Fruit fly (Drosophila melanogaster): Measurements from ENCODE around the gene DCX-EMAP.

DNA sequence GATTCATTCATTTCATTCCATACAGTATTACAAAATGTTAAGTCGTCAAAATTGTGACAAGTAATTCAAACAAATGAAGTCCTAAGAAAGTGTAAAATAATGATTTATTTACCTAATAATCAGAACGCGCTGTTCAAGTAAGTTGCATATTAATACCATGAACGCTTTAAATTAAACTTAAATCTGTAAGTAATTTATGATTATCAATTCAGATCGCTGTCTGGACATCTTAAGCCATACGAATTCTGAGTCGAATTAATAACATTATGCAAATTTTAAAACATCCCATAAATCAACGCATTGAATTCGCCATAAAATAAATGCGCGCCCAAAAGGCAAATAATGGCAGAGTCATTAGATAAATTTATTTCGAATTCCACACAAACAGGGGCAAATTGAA is 9.3 kb upstream of the DCX-EMAP start, which contains the start of gene CG34245:
- TF ChIP-seq CG8478 (optimal IDR thresholded peaks at IDR 0.05): no peak
- TF ChIP-seq CTCF (optimal IDR thresholded peaks at IDR 0.05): no peak

Measured in S2 (cell line).